Worm (Caenorhabditis elegans) whole organism, early embryonic: Measurements from ENCODE around the gene C47E8.9.

Source experiments
- aly-1 ChIP-seq: sonication (generic microtip); optimal IDR thresholded peaks from 2 replicates; lab custom pipeline; 2016; ENCODE audit warnings: missing genetic modification characterization, missing compliant biosample characterization
- ama-1 ChIP-seq: fragments of 150-350 bp; optimal IDR thresholded peaks from 2 replicates; lab custom pipeline; 2014
- ceh-13 ChIP-seq: fragments of 200-800 bp; sonication (Bioruptor generic); optimal IDR thresholded peaks from 2 replicates; lab custom pipeline; 2018; ENCODE audit warnings: mild to moderate bottlenecking, missing genetic modification characterization, missing compliant biosample characterization
- ets-7 ChIP-seq: sonication (generic microtip); optimal IDR thresholded peaks from 2 replicates; lab custom pipeline; 2016; ENCODE audit warnings: missing genotype, missing genetic modification characterization, missing compliant biosample characterization
- flt-1 ChIP-seq: fragments of 200-800 bp; sonication (Bioruptor generic); IDR thresholded peaks from 2 replicates; pipeline ENCODE4 v1.3.6; 2022; ENCODE audit warnings: missing genetic modification characterization, missing compliant biosample characterization
- hmbx-1 ChIP-seq: sonication (generic microtip); optimal IDR thresholded peaks from 2 replicates; lab custom pipeline; 2016; ENCODE audit warnings: mild to moderate bottlenecking, missing genetic modification characterization, missing compliant biosample characterization
- hnd-1 ChIP-seq: sonication (generic microtip); optimal IDR thresholded peaks from 2 replicates; lab custom pipeline; 2016; ENCODE audit warnings: missing genetic modification characterization, missing compliant biosample characterization
- pes-1 ChIP-seq: fragments of 200-800 bp; sonication (Bioruptor generic); IDR thresholded peaks from 2 replicates; pipeline ENCODE4 v1.3.6; 2022; ENCODE audit warnings: missing genetic modification reagents, missing genetic modification characterization, missing compliant biosample characterization
- sea-1 ChIP-seq: fragments of 200-800 bp; sonication (Bioruptor generic); conservative IDR thresholded peaks from 2 replicates; pipeline ENCODE4 v1.3.6; 2022; ENCODE audit warnings: missing genetic modification characterization, missing compliant biosample characterization
- tbx-37 ChIP-seq: fragments of 200-800 bp; sonication (Bioruptor generic); conservative IDR thresholded peaks from 2 replicates; pipeline ENCODE4 v1.3.6; 2022; ENCODE audit warnings: missing genetic modification reagents, missing genetic modification characterization, missing compliant biosample characterization
- tra-4 ChIP-seq: sonication (generic microtip); optimal IDR thresholded peaks from 2 replicates; lab custom pipeline; 2017; ENCODE audit warnings: missing genetic modification characterization, missing compliant biosample characterization

ce11 chrV:14649929-14650328, 13.2 kb upstream of the C47E8.9 start:
- TF ChIP-seq ama-1 (lab: Kevin White, UChicago), result no peak
- TF ChIP-seq aly-1 (tag; lab: Kevin White, UChicago), result no peak
- TF ChIP-seq hnd-1 (tag; lab: Kevin White, UChicago), result no peak
- TF ChIP-seq flt-1, result no peak
- no peak for TF ChIP-seq ets-7
- TF ChIP-seq tbx-37 (GFP tag; lab: Robert Waterston, UW), result no peak
- TF ChIP-seq tra-4, result no peak
- no peak for TF ChIP-seq pes-1 (GFP tag; lab: Robert Waterston, UW)
- TF ChIP-seq ceh-13 (GFP tag; lab: Kevin White, UChicago), result no peak
- TF ChIP-seq hmbx-1, result no peak
- no peak for TF ChIP-seq sea-1 (GFP tag; lab: Robert Waterston, UW)
